Worm (Caenorhabditis elegans) whole organism, young adult: ENCODE data around the gene cacn-1.

Source experiments
- F10E7.11 ChIP-seq: sonication (generic microtip); optimal IDR thresholded peaks from 2 replicates; lab custom pipeline; 2017; ENCODE audit warnings: mild to moderate bottlenecking, missing genetic modification characterization, moderate library complexity, missing compliant biosample characterization
- F23B12.7 ChIP-seq: sonication (generic microtip); optimal IDR thresholded peaks from 2 replicates; lab custom pipeline; 2017; ENCODE audit warnings: missing genetic modification characterization, mild to moderate bottlenecking, missing compliant biosample characterization, antibody characterized with exemption, moderate library complexity; ENCODE audit not compliant: insufficient read depth
- F39B2.1 ChIP-seq: fragments of 200-800 bp; sonication (Bioruptor generic); IDR thresholded peaks from 2 replicates; pipeline ENCODE4 v1.3.6; 2022; ENCODE audit warnings: missing genetic modification reagents, missing genetic modification characterization, missing compliant biosample characterization
- F57C9.4 ChIP-seq: sonication (generic microtip); optimal IDR thresholded peaks from 2 replicates; lab custom pipeline; 2017; ENCODE audit warnings: mild to moderate bottlenecking, missing genetic modification characterization, missing compliant biosample characterization
- K11D2.4 ChIP-seq: fragments of 200-800 bp; sonication (Bioruptor generic); IDR thresholded peaks from 2 replicates; pipeline ENCODE4 v1.3.6; 2022; ENCODE audit warnings: missing genetic modification reagents, missing genetic modification characterization, missing compliant biosample characterization
- K12H6.12 ChIP-seq: fragments of 200-800 bp; sonication (Bioruptor generic); optimal IDR thresholded peaks from 2 replicates; lab custom pipeline; 2018; ENCODE audit warnings: mild to moderate bottlenecking, missing genetic modification characterization, missing compliant biosample characterization
- Y56A3A.18 ChIP-seq: fragments of 200-800 bp; sonication (Bioruptor generic); IDR thresholded peaks from 2 replicates; pipeline ENCODE4 v1.3.6; 2022; ENCODE audit warnings: missing genetic modification reagents, missing genetic modification characterization, missing compliant biosample characterization
- Y95B8A.8 ChIP-seq: fragments of 200-800 bp; sonication (Bioruptor generic); IDR thresholded peaks from 2 replicates; pipeline ENCODE4 v1.3.6; 2022; ENCODE audit warnings: missing genetic modification reagents, missing genetic modification characterization, missing compliant biosample characterization
- akir-1 ChIP-seq: fragments of 200-800 bp; sonication (Bioruptor generic); optimal IDR thresholded peaks from 2 replicates; lab custom pipeline; 2018; ENCODE audit warnings: mild to moderate bottlenecking, missing genetic modification characterization, moderate library complexity, missing compliant biosample characterization
- aptf-2 ChIP-seq: fragments of 200-800 bp; sonication (Bioruptor generic); conservative IDR thresholded peaks from 2 replicates; pipeline ENCODE4 v1.3.6; 2022; ENCODE audit warnings: missing genetic modification reagents, missing genetic modification characterization, missing compliant biosample characterization
- athp-1 ChIP-seq: sonication (generic microtip); optimal IDR thresholded peaks from 2 replicates; lab custom pipeline; 2017; ENCODE audit warnings: mild to moderate bottlenecking, missing genetic modification characterization, missing compliant biosample characterization
- attf-5 ChIP-seq: fragments of 200-800 bp; sonication (Bioruptor generic); optimal IDR thresholded peaks from 2 replicates; lab custom pipeline; 2018; ENCODE audit warnings: mild to moderate bottlenecking, missing genetic modification characterization, missing compliant biosample characterization
- ccch-3 ChIP-seq: fragments of 200-800 bp; sonication (Bioruptor generic); optimal IDR thresholded peaks from 2 replicates; lab custom pipeline; 2018; ENCODE audit warnings: mild to moderate bottlenecking, missing genetic modification characterization, missing compliant biosample characterization
- cebp-1 ChIP-seq, 2 experiments: fragments of 200-800 bp in 1 of 2; sonication (Bioruptor generic) in 1 of 2; sonication (generic microtip) in 1 of 2; IDR thresholded peaks in 1 of 2; optimal IDR thresholded peaks in 1 of 2; 2 replicates each; pipeline versions ENCODE4 v1.3.6 to Lab custom; 2017 to 2022; ENCODE audit warnings: missing compliant biosample characterization in 2 of 2, missing genetic modification characterization in 2 of 2, mild to moderate bottlenecking in 1 of 2, missing genetic modification reagents in 1 of 2, moderate library complexity in 1 of 2
- cebp-2 ChIP-seq: fragments of 200-800 bp; sonication (Bioruptor generic); IDR thresholded peaks from 2 replicates; pipeline ENCODE4 v1.3.6; 2022; ENCODE audit warnings: missing genetic modification characterization, missing compliant biosample characterization
- ceh-58 ChIP-seq: fragments of 200-800 bp; sonication (Bioruptor generic); IDR thresholded peaks from 2 replicates; pipeline ENCODE4 v1.3.6; 2022; ENCODE audit warnings: missing genetic modification characterization, missing compliant biosample characterization
- dox-1 ChIP-seq: fragments of 200-800 bp; sonication (Bioruptor generic); IDR thresholded peaks from 2 replicates; pipeline ENCODE4 v1.3.6; 2022; ENCODE audit warnings: missing genetic modification reagents, missing genetic modification characterization, missing compliant biosample characterization
- dpl-1 ChIP-seq: fragments of 150-350 bp; optimal IDR thresholded peaks from 2 replicates; lab custom pipeline; 2014; ENCODE audit warnings: missing biosample characterization, missing genetic modification reagents, missing genetic modification characterization
- egrh-3 ChIP-seq: fragments of 200-800 bp; sonication (Bioruptor generic); IDR thresholded peaks from 2 replicates; pipeline ENCODE4 v1.3.6; 2022; ENCODE audit warnings: missing genetic modification reagents, missing genetic modification characterization, missing compliant biosample characterization
- hsf-1 ChIP-seq: fragments of 200-800 bp; sonication (Bioruptor generic); IDR thresholded peaks from 2 replicates; pipeline ENCODE4 v1.3.6; 2022; ENCODE audit warnings: missing genetic modification reagents, missing genetic modification characterization, missing compliant biosample characterization
- lag-1 ChIP-seq: fragments of 200-800 bp; sonication (Bioruptor generic); IDR thresholded peaks from 2 replicates; pipeline ENCODE4 v1.3.6; 2022; ENCODE audit warnings: missing genetic modification reagents, missing genetic modification characterization, missing compliant biosample characterization
- let-526 ChIP-seq: fragments of 200-800 bp; sonication (Bioruptor generic); IDR thresholded peaks from 2 replicates; pipeline ENCODE4 v1.3.6; 2022; ENCODE audit warnings: missing genetic modification reagents, missing genetic modification characterization, missing compliant biosample characterization
- let-607 ChIP-seq, 2 experiments: fragments of 200-800 bp in 1 of 2; sonication (Bioruptor generic) in 1 of 2; sonication (generic microtip) in 1 of 2; optimal IDR thresholded peaks; 2 replicates each; lab custom pipeline; 2016 to 2018; ENCODE audit warnings: mild to moderate bottlenecking in 2 of 2, missing compliant biosample characterization in 2 of 2, missing genetic modification characterization in 2 of 2, moderate library complexity in 2 of 2, missing genotype in 1 of 2
- lin-35 ChIP-seq, 3 experiments: fragments of 150-350 bp in 2 of 3; sonication (generic microtip) in 1 of 3; optimal IDR thresholded peaks; 2 replicates each; lab custom pipeline; 2014 to 2018; ENCODE audit warnings: missing biosample characterization in 3 of 3, missing genetic modification characterization in 3 of 3, missing genetic modification reagents in 3 of 3
- lin-54 ChIP-seq: fragments of 200-800 bp; sonication (Bioruptor generic); optimal IDR thresholded peaks from 2 replicates; lab custom pipeline; 2018; ENCODE audit warnings: mild to moderate bottlenecking, missing genetic modification characterization, missing compliant biosample characterization
- nhr-27 ChIP-seq: fragments of 200-800 bp; sonication (Bioruptor generic); optimal IDR thresholded peaks from 2 replicates; lab custom pipeline; 2018; ENCODE audit warnings: mild to moderate bottlenecking, missing genetic modification characterization, moderate library complexity, missing compliant biosample characterization
- nhr-80 ChIP-seq: sonication (generic microtip); optimal IDR thresholded peaks from 2 replicates; lab custom pipeline; 2016; ENCODE audit warnings: missing genetic modification characterization, missing compliant biosample characterization
- nhr-90 ChIP-seq: sonication (generic microtip); optimal IDR thresholded peaks from 2 replicates; lab custom pipeline; 2016; ENCODE audit warnings: missing genotype, mild to moderate bottlenecking, missing genetic modification characterization, missing compliant biosample characterization
- pbrm-1 ChIP-seq: fragments of 200-800 bp; sonication (Bioruptor generic); IDR thresholded peaks from 2 replicates; pipeline ENCODE4 v1.3.6; 2022; ENCODE audit warnings: missing genetic modification reagents, missing genetic modification characterization, missing compliant biosample characterization
- rpc-1 ChIP-seq, 2 experiments: fragments of 150-350 bp in 1 of 2; sonication (generic microtip) in 1 of 2; optimal IDR thresholded peaks; 2 replicates each; lab custom pipeline; 2014 to 2018; ENCODE audit warnings: missing biosample characterization in 1 of 2, missing genetic modification characterization in 1 of 2, missing genetic modification reagents in 1 of 2, missing genotype in 1 of 2
- snpc-1.1 ChIP-seq: sonication (generic microtip); optimal IDR thresholded peaks from 2 replicates; lab custom pipeline; 2017; ENCODE audit warnings: missing genetic modification characterization, mild to moderate bottlenecking, missing compliant biosample characterization, antibody characterized with exemption, moderate library complexity, missing genotype, missing genetic modification reagents; ENCODE audit not compliant: insufficient read depth
- snpc-1.3 ChIP-seq: sonication (generic microtip); optimal IDR thresholded peaks from 2 replicates; lab custom pipeline; 2017; ENCODE audit warnings: missing genetic modification characterization, mild to moderate bottlenecking, missing compliant biosample characterization, antibody characterized with exemption, moderate library complexity, missing genotype, missing genetic modification reagents; ENCODE audit not compliant: insufficient read depth
- snpc-3.4 ChIP-seq: sonication (generic microtip); optimal IDR thresholded peaks from 2 replicates; lab custom pipeline; 2017; ENCODE audit warnings: missing genetic modification characterization, mild to moderate bottlenecking, missing compliant biosample characterization, antibody characterized with exemption, moderate library complexity, missing genotype, missing genetic modification reagents
- tbx-9 ChIP-seq: sonication (generic microtip); optimal IDR thresholded peaks from 2 replicates; lab custom pipeline; 2016; ENCODE audit warnings: borderline replicate concordance, missing genetic modification characterization, inconsistent platforms, missing compliant biosample characterization
- zfh-2 ChIP-seq: fragments of 200-800 bp; sonication (Bioruptor generic); conservative IDR thresholded peaks from 2 replicates; pipeline ENCODE4 v1.3.6; 2022; ENCODE audit warnings: missing genetic modification reagents, missing genetic modification characterization, missing compliant biosample characterization
- ztf-26 ChIP-seq: sonication (generic microtip); optimal IDR thresholded peaks from 2 replicates; lab custom pipeline; 2017; ENCODE audit warnings: missing genetic modification characterization, missing compliant biosample characterization
- ztf-3 ChIP-seq: fragments of 200-800 bp; sonication (Bioruptor generic); optimal IDR thresholded peaks from 2 replicates; lab custom pipeline; 2018; ENCODE audit warnings: mild to moderate bottlenecking, missing genetic modification characterization, missing compliant biosample characterization

The cacn-1 gene

ce11 chrII:14143838-14144268, 1.9 kb upstream of the cacn-1 start, which contains the start of gene W03H9.2 (continued):
- TF ChIP-seq attf-5 (GFP tag; lab: Kevin White, UChicago) (peak; percentile 56), let-607 (tag; optimal IDR thresholded peaks at IDR 0.05; lab: Kevin White, UChicago) (peak in 1 of 2 experiments; percentile 43), rpc-1 (optimal IDR thresholded peaks at IDR 0.05; lab: Kevin White, UChicago) (no peak), rpc-1 (tag; optimal IDR thresholded peaks at IDR 0.05; lab: Kevin White, UChicago) (no peak), lin-35 (GFP tag; optimal IDR thresholded peaks at IDR 0.05; lab: Kevin White, UChicago) (peak in 1 of 3 experiments; percentile 65), let-526 (GFP tag; lab: Robert Waterston, UW) (0 out of 2 replicates have a peak, but pooled peaks have one; percentile 10), akir-1 (GFP tag; lab: Kevin White, UChicago) (peak; percentile 34), cebp-1 (GFP tag; IDR thresholded peaks at IDR 0.05; lab: Robert Waterston, UW) (no peak), cebp-1 (tag; optimal IDR thresholded peaks at IDR 0.05; lab: Kevin White, UChicago) (peak; percentile 51), ceh-58 (no peak), K12H6.12 (tag; lab: Kevin White, UChicago) (peak; percentile 74), cebp-2 (GFP tag; lab: Robert Waterston, UW) (no peak), dpl-1 (peak; percentile 7), lin-54 (GFP tag; lab: Kevin White, UChicago) (peak; percentile 19), nhr-80 (tag; lab: Kevin White, UChicago) (peak; percentile 3)

- no peak for TF ChIP-seq cebp-2 (GFP tag; lab: Robert Waterston, UW)
- peak; percentile 73 for TF ChIP-seq zfh-2
- TF ChIP-seq nhr-80 (tag; lab: Kevin White, UChicago), result no peak
- no peak for TF ChIP-seq ccch-3
- TF ChIP-seq lag-1 (GFP tag; lab: Robert Waterston, UW), result no peak
- TF ChIP-seq F23B12.7, result no peak
- no peak for TF ChIP-seq ceh-58
- TF ChIP-seq K11D2.4 (GFP tag; lab: Robert Waterston, UW), result no peak
- TF ChIP-seq athp-1 (tag; lab: Kevin White, UChicago), result no peak
- TF ChIP-seq egrh-3 (GFP tag; lab: Robert Waterston, UW), result peak; percentile 55; the same call in 1 of the 2 replicates
- 0 out of 2 replicates have a peak, but pooled peaks have one; percentile 7 for TF ChIP-seq dox-1 (GFP tag; lab: Robert Waterston, UW)
- no peak for TF ChIP-seq snpc-1.1 (tag; lab: Kevin White, UChicago)
- no peak for TF ChIP-seq tbx-9 (tag; lab: Kevin White, UChicago)
- TF ChIP-seq hsf-1 (GFP tag; lab: Robert Waterston, UW), result no peak
- no peak for TF ChIP-seq Y95B8A.8 (GFP tag; lab: Robert Waterston, UW)
These were observed 3.0 kb downstream of the cacn-1 start for ce11 chrII:14138849-14139419.

- TF ChIP-seq F39B2.1 (GFP tag; lab: Robert Waterston, UW), result no peak
- TF ChIP-seq aptf-2 (GFP tag; lab: Robert Waterston, UW), result no peak
- TF ChIP-seq Y56A3A.18 (GFP tag; lab: Robert Waterston, UW), result no peak
- TF ChIP-seq F57C9.4 (tag; lab: Kevin White, UChicago), result no peak
- TF ChIP-seq lin-54 (GFP tag; lab: Kevin White, UChicago), result no peak
- no peak for TF ChIP-seq nhr-27
- no peak for TF ChIP-seq snpc-1.3 (tag; lab: Kevin White, UChicago)
- TF ChIP-seq snpc-3.4 (tag; lab: Kevin White, UChicago), result no peak
- TF ChIP-seq nhr-90 (tag; lab: Kevin White, UChicago), result no peak
- TF ChIP-seq pbrm-1 (GFP tag; lab: Robert Waterston, UW), result no peak
- no peak for TF ChIP-seq F10E7.11 (tag; lab: Kevin White, UChicago)
- TF ChIP-seq ztf-3, result no peak
- TF ChIP-seq ztf-26 (tag; lab: Kevin White, UChicago), result no peak
- no peak for TF ChIP-seq K12H6.12 (tag; lab: Kevin White, UChicago)
These were observed 4.4 kb downstream of the cacn-1 start, which contains the start of gene K09E4.1 for ce11 chrII:14137538-14137937. K09E4.1 (plus strand) TSS chrII:14137838.
